Worm (Caenorhabditis elegans) whole organism, L4/young adult: ENCODE data around the gene wdr-83.

Experiments
- W03F9.2 ChIP-seq: fragments of 150-350 bp; optimal IDR thresholded peaks from 2 replicates; lab custom pipeline; 2014; ENCODE audit warnings: missing biosample characterization, missing genetic modification characterization
- dao-5 ChIP-seq: sonication (generic microtip); optimal IDR thresholded peaks from 2 replicates; lab custom pipeline; 2016; ENCODE audit warnings: missing genotype, missing genetic modification characterization, moderate library complexity, missing compliant biosample characterization
- him-1 ChIP-seq: sonication (generic microtip); optimal IDR thresholded peaks from 2 replicates; lab custom pipeline; 2016; ENCODE audit warnings: missing genotype, missing genetic modification reagents, missing genetic modification characterization, missing compliant biosample characterization

Gene wdr-83

DNA sequence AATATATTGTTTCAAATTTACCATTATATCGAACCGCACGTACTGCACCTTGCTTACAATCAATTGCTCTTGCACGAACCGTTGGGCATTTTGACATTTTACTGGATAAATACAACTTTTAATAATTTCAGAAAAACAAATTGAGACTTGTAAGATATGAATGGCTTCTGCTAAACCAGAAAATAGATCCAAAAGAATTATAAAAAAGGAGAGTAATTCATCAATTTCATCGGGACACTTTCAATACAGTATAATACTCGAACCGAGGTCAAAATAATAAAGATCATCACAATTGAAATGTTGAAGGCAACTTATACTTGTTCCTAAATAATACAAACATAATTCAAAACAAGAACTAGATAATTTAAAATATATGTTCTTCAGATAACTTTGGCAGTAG is at the start of gene wdr-83:
Gene wdr-83, minus strand, starts transcription at position 101 of the 400 bp plus-strand sequence.
- no peak for TF ChIP-seq W03F9.2 (tag; lab: Kevin White, UChicago)
- no peak for TF ChIP-seq dao-5

DNA sequence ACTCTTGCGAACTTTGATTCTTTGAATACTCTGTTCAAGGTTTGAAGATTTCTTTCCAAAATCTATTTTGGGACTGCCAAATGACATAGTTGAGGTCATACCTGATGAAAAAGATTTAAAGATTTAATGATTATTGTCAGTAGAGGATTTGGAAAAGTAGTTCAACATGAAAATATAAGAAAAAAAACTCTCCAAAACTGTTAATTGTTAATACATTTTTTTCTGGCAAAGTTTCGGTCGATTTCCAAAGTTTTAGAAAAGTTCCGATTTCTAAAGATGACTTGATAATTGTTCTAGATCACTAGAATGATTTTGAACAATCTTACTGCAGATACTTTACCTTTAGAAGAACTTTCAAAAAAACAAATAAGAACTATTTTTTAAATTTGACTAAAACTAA is 39.8 kb upstream of the wdr-83 start, which contains the start of gene C27A2.7:
Gene C27A2.7, minus strand, starts transcription at position 101 of the 400 bp plus-strand sequence.
- TF ChIP-seq W03F9.2 (tag; lab: Kevin White, UChicago) = no peak
- no peak for TF ChIP-seq him-1 (tag; lab: Kevin White, UChicago)
- no peak for TF ChIP-seq dao-5

DNA sequence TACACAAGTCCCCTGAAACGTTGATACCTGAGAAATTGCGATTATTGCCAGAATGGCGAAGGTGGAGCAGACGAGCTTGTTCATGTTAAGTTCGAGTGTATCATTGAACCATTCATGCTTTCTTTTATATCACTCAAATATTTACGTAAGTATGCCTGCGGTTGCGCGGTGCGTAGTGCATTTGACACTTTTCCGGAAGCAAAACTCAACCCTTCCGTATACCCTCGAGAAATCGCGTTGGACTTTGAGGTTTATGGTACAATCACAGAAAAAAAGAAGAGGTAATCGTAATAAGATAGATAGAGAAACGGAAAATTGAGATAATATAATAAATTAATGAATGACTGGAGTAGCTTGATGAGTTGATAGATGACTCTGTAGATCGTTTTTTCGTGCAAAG is 38.0 kb upstream of the wdr-83 start, which contains the start of gene idpb-2:
Gene idpb-2, minus strand, starts transcription at position 101 of the 400 bp plus-strand sequence.
- TF ChIP-seq him-1 (tag; lab: Kevin White, UChicago) (no peak), dao-5 (no peak), W03F9.2 (tag; lab: Kevin White, UChicago) (no peak)

DNA sequence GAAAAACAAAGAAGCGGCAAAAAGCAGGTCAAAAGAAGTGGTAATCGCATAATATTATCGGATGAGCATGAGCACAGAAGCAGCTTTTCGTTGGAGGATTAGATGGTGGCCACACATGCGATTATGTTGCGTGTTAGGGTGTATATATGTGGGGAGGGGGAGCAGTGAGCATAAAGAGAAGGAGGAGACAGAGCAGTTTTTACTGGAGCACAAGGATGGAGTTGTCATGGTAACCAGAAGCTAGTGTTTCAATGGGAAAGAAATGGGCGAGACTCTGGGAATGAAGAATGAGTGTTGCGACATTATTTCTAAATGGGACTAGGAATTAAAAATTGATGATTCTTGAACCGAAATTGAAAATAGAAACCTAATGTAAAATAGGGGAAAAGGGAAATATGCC is 36.4 kb upstream of the wdr-83 start, which contains the start of gene C27A2.8:
Gene C27A2.8, minus strand, starts transcription at position 117 of the 400 bp plus-strand sequence.
- TF ChIP-seq him-1 (tag; lab: Kevin White, UChicago) = no peak
- no peak for TF ChIP-seq dao-5
- no peak for TF ChIP-seq W03F9.2 (tag; lab: Kevin White, UChicago)

DNA sequence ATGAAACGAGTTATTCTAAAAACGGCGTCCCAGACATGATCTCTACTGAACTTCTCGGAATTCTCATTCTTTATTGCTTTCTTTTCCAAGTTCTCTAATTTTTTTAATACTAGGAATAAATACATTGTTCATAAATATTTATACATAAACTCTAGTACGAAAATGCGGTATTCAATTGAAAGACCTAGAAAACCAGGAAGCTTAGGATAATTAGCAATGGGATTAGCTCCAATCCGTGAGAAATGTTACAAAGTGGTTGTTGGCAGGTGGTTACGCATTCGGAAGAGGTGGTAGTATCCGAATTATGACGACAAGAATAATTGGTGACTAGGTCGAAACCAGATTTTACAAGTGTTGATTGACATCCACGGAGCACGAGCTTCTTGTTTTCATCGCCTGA is 35.5 kb upstream of the wdr-83 start:
- TF ChIP-seq dao-5 (no peak), him-1 (tag; lab: Kevin White, UChicago) (no peak), W03F9.2 (tag; lab: Kevin White, UChicago) (no peak)

DNA sequence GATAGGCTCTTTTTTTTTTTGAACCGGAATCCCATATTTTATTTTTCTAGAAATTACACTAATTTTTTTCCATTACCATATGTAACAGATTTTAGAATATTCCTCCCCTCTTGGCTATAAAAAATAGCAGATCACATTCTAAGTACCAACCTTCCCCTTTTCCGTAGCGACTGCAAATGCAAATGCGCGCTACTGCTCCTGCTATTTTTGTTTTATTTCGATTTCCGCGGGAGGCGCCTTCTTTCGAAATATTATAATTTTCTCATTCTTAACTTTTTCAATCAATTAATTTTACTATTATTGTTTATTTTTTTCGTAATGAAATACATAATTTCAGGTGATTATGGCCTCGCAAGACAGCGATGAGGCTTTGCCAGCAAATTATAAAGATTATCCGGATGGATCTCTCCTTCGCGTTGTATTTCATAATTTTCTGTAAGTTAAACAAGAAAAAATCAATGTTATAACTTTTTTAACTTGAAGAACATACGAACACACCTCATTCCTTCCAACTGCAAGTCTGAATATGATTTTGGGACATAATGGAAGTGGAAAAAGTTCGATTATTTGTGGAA is 30.4 kb upstream of the wdr-83 start, which contains the start of gene smc-5:
Gene smc-5, plus strand, starts transcription at position 332 of the 575 bp plus-strand sequence.
- TF ChIP-seq dao-5 (no peak), W03F9.2 (tag; lab: Kevin White, UChicago) (no peak), him-1 (tag; lab: Kevin White, UChicago) (no peak)

DNA sequence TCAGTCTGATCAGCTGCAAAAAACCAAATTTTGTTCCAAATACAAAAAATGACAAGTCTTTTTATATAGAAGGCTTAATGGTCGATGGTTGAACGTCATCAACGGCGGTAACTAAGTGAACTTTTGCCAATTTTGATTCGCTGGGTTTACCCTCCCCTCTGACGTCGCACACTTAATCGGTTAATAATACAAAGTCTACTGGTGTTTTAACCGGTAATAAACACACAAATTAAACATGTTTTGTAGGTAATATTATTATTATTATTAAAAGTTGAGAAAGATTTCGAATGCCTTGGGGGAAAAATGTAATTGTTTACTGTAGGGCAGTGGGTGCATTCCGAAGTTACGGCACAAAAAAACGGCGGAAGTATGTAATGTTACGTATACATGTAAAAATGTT is 29.2 kb upstream of the wdr-83 start, which contains the start of gene pho-12:
Gene pho-12, minus strand, starts transcription at position 101 of the 400 bp plus-strand sequence.
- no peak for TF ChIP-seq W03F9.2 (tag; lab: Kevin White, UChicago)
- TF ChIP-seq him-1 (tag; lab: Kevin White, UChicago) = no peak
- TF ChIP-seq dao-5 = no peak

DNA sequence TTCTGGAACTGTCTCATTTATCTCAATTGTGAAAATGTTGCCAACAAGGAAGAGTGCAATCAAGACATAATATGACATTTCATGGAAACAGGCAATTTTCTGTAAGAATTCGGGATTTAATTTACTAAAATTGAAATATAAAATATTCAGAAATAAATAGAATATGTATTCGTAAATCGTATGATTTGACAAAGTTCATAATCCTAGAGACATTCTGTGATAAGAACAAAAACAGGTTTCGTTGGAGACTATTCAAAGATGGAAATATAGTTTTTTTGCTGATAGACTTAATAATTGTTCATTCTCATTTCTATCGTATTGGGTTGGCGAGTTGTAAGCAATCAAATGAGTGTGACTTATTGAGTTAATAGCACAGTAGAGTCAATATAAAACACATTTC is 26.5 kb upstream of the wdr-83 start, which contains the start of gene C27A2.12:
Gene C27A2.12, minus strand, starts transcription at position 101 of the 400 bp plus-strand sequence.
- TF ChIP-seq him-1 (tag; lab: Kevin White, UChicago) (no peak), dao-5 (no peak), W03F9.2 (tag; lab: Kevin White, UChicago) (no peak)

DNA sequence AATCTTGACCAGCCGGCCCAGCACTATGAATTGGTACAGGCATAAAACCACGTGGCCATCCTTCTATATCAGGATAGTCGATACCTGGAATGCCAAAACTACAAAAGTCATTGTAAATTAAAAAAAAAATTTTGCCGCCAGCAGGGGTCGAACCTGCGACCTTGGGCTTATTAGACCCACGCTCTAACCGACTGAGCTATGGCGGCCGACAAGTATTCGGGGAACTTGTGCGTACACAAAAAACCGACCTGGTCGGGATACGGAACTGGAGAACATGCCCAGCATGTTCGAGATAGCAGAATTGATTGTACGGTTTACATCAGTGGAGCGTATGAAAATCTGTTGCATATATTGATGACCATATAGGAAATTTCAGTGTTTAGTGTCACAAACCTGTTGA is 25.8 kb upstream of the wdr-83 start:
- TF ChIP-seq dao-5 (peak; percentile 13), him-1 (tag; lab: Kevin White, UChicago) (peak; percentile 55), W03F9.2 (tag; lab: Kevin White, UChicago) (peak; percentile 12)

DNA sequence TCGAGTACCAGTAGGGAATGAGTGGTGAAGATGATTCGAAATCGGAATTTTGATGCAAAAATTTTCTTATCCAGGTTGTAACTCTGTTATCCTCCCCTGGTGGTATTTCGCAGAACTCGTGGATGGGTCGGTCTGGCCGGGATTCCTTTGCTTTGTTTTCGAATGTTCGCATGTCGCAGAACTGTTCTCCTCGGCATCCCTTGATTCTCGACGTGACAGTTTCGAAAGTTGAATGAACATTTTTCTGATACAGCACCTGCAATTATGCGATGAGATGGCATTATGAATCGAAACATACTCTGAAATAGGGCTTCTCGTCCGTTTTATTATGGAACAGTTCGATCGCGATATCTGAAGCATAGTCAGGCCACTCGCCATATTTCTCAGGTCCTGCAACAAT is 24.7 kb upstream of the wdr-83 start:
- TF ChIP-seq W03F9.2 (tag; lab: Kevin White, UChicago) (no peak), dao-5 (no peak), him-1 (tag; lab: Kevin White, UChicago) (no peak)

DNA sequence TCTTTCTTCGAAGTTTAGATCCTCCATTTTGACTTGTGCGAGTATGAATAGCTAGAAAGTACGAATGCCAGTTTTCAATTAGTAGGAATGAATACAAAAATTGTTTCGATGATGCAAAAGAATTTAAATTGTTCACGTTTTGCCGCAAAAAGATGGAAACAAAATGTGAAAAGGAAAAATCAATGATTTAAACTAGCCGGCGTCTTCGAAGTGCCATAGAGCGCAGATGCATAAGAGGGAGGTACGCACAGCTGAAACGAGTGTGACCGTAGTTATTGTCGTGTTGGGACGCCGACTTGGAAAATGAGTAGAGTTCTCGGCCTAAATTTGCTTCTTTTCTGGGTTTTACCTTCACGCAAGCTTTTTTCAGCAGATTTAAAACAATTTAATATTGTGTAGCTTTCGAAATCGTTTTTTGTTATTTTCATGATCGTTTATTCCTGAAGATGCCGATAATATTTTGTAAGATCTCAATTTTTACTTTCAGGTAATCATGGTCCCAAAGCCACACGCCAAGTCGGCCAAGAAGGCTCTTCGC is 23.7 kb upstream of the wdr-83 start, which contains the start of the genes ify-1 and rpl-22:
Gene ify-1, minus strand, starts transcription at position 51 of the 538 bp plus-strand sequence.
Gene rpl-22, plus strand, starts transcription at position 488 of the 538 bp plus-strand sequence.
- TF ChIP-seq him-1 (tag; lab: Kevin White, UChicago) (peak; percentile 76), W03F9.2 (tag; lab: Kevin White, UChicago) (peak; percentile 94), dao-5 (no peak)

DNA sequence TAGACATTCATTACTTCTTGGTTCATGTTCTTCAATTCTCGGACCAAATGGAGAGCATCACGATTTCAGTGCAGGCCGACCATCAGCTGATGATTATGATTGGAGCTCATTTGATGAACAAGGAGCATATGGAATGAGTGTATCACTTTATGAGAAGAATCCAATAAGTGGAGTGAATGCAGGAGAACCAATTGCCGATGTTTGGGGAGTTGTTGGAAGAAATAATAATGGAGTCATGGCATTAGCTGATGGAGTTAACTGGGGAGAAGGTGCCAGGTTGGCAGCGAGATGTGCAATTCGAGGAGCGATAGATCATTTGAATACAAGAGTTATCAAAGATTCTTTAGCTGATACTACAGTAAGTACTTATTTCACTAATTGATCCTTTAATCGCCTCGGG is 19.3 kb upstream of the wdr-83 start:
- no peak for TF ChIP-seq W03F9.2 (tag; lab: Kevin White, UChicago)
- TF ChIP-seq dao-5 = no peak
- TF ChIP-seq him-1 (tag; lab: Kevin White, UChicago) = no peak

DNA sequence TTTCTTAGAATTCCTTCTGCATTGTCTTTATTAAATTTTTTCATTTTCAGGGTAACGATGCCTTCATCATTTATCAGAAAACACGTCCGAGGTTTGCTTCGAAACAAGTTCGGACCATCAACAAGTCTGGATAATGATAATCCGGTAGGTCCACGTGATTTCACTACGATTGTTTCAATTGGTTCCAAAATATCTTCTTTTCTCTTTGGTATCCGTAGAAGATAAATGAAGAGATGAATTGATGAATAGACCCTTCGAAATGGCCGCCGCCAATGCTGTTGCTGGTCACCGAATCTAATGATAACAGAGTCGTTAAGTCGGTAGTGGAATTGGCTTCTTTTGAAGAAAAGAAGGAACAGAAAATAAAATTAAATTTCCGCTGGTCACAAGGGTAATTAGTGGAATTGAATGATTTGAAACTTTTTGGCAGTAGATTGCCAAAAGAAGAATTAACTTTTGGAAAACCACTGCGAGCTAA is 18.4 kb upstream of the wdr-83 start, which contains the start of gene F33G12.6:
Gene F33G12.6, plus strand, starts transcription at position 51 of the 478 bp plus-strand sequence.
- no peak for TF ChIP-seq him-1 (tag; lab: Kevin White, UChicago)

DNA sequence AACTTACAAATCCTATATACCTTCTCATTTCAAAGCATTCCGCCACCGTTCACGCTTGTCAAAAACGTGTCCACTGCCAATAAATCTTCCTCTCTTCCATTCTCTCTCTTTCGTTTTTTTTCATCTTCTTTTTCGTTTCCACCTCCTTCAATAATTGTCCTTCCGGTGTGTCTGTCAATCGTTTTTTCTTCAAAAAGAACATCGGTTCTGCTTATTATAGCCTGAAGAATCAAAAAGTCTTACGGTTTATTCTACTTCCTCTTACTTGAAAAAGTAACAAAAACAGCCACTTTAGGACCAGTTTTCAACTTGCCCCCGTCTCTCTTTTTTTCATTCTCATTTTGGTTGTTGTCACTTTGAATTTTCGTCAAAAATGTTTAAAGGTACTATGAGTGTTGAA is 17.7 kb upstream of the wdr-83 start:
- no peak for TF ChIP-seq W03F9.2 (tag; lab: Kevin White, UChicago)
- no peak for TF ChIP-seq dao-5
- no peak for TF ChIP-seq him-1 (tag; lab: Kevin White, UChicago)
